Fruit fly (Drosophila melanogaster): Measurements from ENCODE around the gene CG33286.

The CG33286 gene

DNA sequence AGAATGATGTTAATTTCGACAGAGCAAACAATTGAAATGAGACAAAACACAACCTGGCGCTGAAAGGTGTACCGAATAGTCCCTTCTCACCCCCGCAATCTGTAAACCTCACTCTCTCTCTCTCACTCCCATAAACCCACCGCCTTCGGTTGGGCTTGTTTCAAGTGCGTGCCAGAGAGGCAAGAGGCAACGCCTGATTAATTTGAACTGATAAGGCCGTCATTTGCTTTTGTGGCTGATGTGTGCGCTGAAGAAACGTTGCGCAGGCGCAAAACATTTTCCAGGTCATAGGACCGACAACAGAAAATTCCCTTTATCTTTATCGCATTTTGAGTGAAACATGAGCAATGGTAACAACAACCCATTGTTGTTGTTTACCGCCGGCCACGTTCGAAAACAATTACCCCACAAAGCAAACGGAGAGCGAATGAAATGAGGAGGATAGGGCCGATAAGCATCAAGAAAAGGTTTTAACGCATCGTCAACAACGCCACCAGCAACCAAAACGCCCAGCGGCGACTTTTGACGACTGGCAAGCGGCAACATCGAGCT lies 52.1 kb downstream of the CG33286 start:
- TF ChIP-seq usp (GFP tag; optimal IDR thresholded peaks at IDR 0.05) (no peak), psq (GFP tag; optimal IDR thresholded peaks at IDR 0.05) (no peak), GATAd (GFP tag; optimal IDR thresholded peaks at IDR 0.05) (no peak), rgr (GFP tag; optimal IDR thresholded peaks at IDR 0.05) (no peak), Hr83 (GFP tag; optimal IDR thresholded peaks at IDR 0.05; ENCODE audit: poor library complexity, severe bottlenecking) (no peak), pan (optimal IDR thresholded peaks at IDR 0.05) (no peak), Dfd (GFP tag; optimal IDR thresholded peaks at IDR 0.05) (no peak), tai (GFP tag; optimal IDR thresholded peaks at IDR 0.05) (no peak), lola (GFP tag; optimal IDR thresholded peaks at IDR 0.05) (no peak), dl (GFP tag; optimal IDR thresholded peaks at IDR 0.05; ENCODE audit: insufficient read depth in 1 of 2, partially characterized antibody in 2 of 2) (no peak), ey (GFP tag; optimal IDR thresholded peaks at IDR 0.05) (no peak), Hr78 (GFP tag; optimal IDR thresholded peaks at IDR 0.05) (no peak), HLH106 (tag; optimal IDR thresholded peaks at IDR 0.05) (no peak), Jra (GFP tag; optimal IDR thresholded peaks at IDR 0.05) (no peak), Sp1 (GFP tag; optimal IDR thresholded peaks at IDR 0.05) (no peak), sv (GFP tag; optimal IDR thresholded peaks at IDR 0.05) (no peak), sage (GFP tag; optimal IDR thresholded peaks at IDR 0.05) (no peak), dsf (GFP tag; optimal IDR thresholded peaks at IDR 0.05; ENCODE audit: borderline replicate concordance) (no peak), CG9705 (GFP tag; optimal IDR thresholded peaks at IDR 0.05) (no peak)

DNA sequence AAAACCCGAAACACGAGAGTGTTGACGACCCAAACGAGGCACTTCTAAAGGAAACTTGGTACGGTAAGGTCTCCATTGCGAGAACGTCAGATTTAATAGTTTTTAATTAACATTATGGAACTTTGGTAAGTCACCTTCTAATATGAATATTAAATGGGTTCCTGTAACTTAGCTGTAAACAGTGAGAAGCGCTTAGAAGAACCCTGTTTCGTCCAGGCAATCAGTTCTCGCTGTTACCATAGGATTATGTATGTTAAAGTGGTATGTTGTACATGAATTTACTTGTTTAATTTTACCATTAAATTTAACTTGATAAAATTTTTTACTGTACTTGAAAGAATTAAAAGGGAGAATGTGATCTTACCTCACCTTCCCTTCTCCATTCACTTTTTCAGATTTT lies 52.6 kb downstream of the CG33286 start:
- TF ChIP-seq pan (optimal IDR thresholded peaks at IDR 0.05) = no peak
- TF ChIP-seq Dif (GFP tag; optimal IDR thresholded peaks at IDR 0.05; ENCODE audit: partially characterized antibody) = no peak
- TF ChIP-seq Myc (optimal IDR thresholded peaks at IDR 0.05) = no peak
- TF ChIP-seq HLH106 (tag; optimal IDR thresholded peaks at IDR 0.05) = no peak
- TF ChIP-seq Rel (GFP tag; optimal IDR thresholded peaks at IDR 0.05) = no peak
- no peak for TF ChIP-seq Rel (tag; optimal IDR thresholded peaks at IDR 0.05)
- no peak for TF ChIP-seq rgr (GFP tag; optimal IDR thresholded peaks at IDR 0.05)
- no peak for TF ChIP-seq ey (GFP tag; optimal IDR thresholded peaks at IDR 0.05)
- TF ChIP-seq dl (GFP tag; optimal IDR thresholded peaks at IDR 0.05; ENCODE audit: insufficient read depth in 1 of 2, partially characterized antibody in 2 of 2) = no peak
- no peak for TF ChIP-seq usp (GFP tag; optimal IDR thresholded peaks at IDR 0.05)

Data from whole organism, wandering third instar larva.